Worm (Caenorhabditis elegans): ENCODE measurements around the gene K09A9.8.

The K09A9.8 gene

ce11 chrX:15619273-15619672 is 22.3 kb upstream of the K09A9.8 start (continued):
- TF ChIP-seq nhr-120 (GFP tag; IDR thresholded peaks at IDR 0.05) (no peak), B0035.1 (tag; optimal IDR thresholded peaks at IDR 0.05) (no peak), ekl-4 (GFP tag; IDR thresholded peaks at IDR 0.05) (no peak), T07F8.4 (tag; optimal IDR thresholded peaks at IDR 0.05) (no peak), egrh-3 (GFP tag; IDR thresholded peaks at IDR 0.05) (no peak), egl-44 (GFP tag; IDR thresholded peaks at IDR 0.05) (no peak), somi-1 (GFP tag; optimal IDR thresholded peaks at IDR 0.05) (no peak), chd-7 (tag; optimal IDR thresholded peaks at IDR 0.05) (no peak), lsl-1 (GFP tag; optimal IDR thresholded peaks at IDR 0.05) (no peak), aptf-2 (GFP tag; conservative IDR thresholded peaks at IDR 0.05) (no peak), F49E8.2 (tag; optimal IDR thresholded peaks at IDR 0.05; ENCODE audit: insufficient read depth) (no peak), efl-1 (GFP tag; optimal IDR thresholded peaks at IDR 0.05) (no peak), lin-40 (tag; optimal IDR thresholded peaks at IDR 0.05) (no peak), sdz-38 (tag; optimal IDR thresholded peaks at IDR 0.05) (no peak), zfh-2 (GFP tag; conservative IDR thresholded peaks at IDR 0.05) (no peak), ztf-25 (GFP tag; IDR thresholded peaks at IDR 0.05) (no peak), attf-5 (GFP tag; optimal IDR thresholded peaks at IDR 0.05) (no peak), ceh-58 (GFP tag; IDR thresholded peaks at IDR 0.05) (no peak), athp-1 (tag; optimal IDR thresholded peaks at IDR 0.05) (no peak), madf-8 (GFP tag; conservative IDR thresholded peaks at IDR 0.05) (no peak), repo-1 (tag; optimal IDR thresholded peaks at IDR 0.05) (no peak), F37B4.10 (GFP tag; IDR thresholded peaks at IDR 0.05) (no peak), snpc-1.3 (tag; optimal IDR thresholded peaks at IDR 0.05; ENCODE audit: insufficient read depth) (no peak), tbp1 (GFP tag; optimal IDR thresholded peaks at IDR 0.05) (peak; percentile 80), ceh-91 (GFP tag; IDR thresholded peaks at IDR 0.05) (no peak), lag-1 (GFP tag; IDR thresholded peaks at IDR 0.05) (no peak), egl-18 (GFP tag; IDR thresholded peaks at IDR 0.05) (no peak), cebp-2 (GFP tag; IDR thresholded peaks at IDR 0.05) (no peak), die-1 (tag; optimal IDR thresholded peaks at IDR 0.05) (peak; percentile 22), rpc-1 (optimal IDR thresholded peaks at IDR 0.05) (peak; percentile 63), rpc-1 (tag; optimal IDR thresholded peaks at IDR 0.05) (peak; percentile 75), F52B5.7 (tag; optimal IDR thresholded peaks at IDR 0.05) (no peak), B0261.1 (tag; optimal IDR thresholded peaks at IDR 0.05) (peak; percentile 63), F33H1.4 (GFP tag; IDR thresholded peaks at IDR 0.05) (no peak), ama-1 (optimal IDR thresholded peaks at IDR 0.05) (no peak), ama-1 (GFP tag; optimal IDR thresholded peaks at IDR 0.05) (no peak), F10E7.11 (tag; optimal IDR thresholded peaks at IDR 0.05) (no peak), ztf-3 (GFP tag; optimal IDR thresholded peaks at IDR 0.05) (no peak), madf-3 (GFP tag; IDR thresholded peaks at IDR 0.05) (0 out of 2 replicates have a peak, but pooled peaks have one; percentile 17), dpff-1 (tag; optimal IDR thresholded peaks at IDR 0.05) (no peak), madf-6 (GFP tag; IDR thresholded peaks at IDR 0.05) (no peak), K12H6.12 (tag; optimal IDR thresholded peaks at IDR 0.05) (no peak), unc-62 (GFP tag; optimal IDR thresholded peaks at IDR 0.05) (no peak), B0336.3 (GFP tag; IDR thresholded peaks at IDR 0.05) (no peak), akir-1 (GFP tag; optimal IDR thresholded peaks at IDR 0.05) (no peak), let-607 (tag; optimal IDR thresholded peaks at IDR 0.05) (peak; percentile 31 to 50), ceh-27 (GFP tag; optimal IDR thresholded peaks at IDR 0.05) (no peak), mcd-1 (GFP tag; IDR thresholded peaks at IDR 0.05) (0 out of 2 replicates have a peak, but pooled peaks have one; percentile 17), hmg-20 (GFP tag; IDR thresholded peaks at IDR 0.05) (0 out of 2 replicates have a peak, but pooled peaks have one; percentile 40), pbrm-1 (GFP tag; IDR thresholded peaks at IDR 0.05) (no peak), Y95B8A.8 (GFP tag; IDR thresholded peaks at IDR 0.05) (no peak)
